Fruit fly (Drosophila melanogaster): ENCODE results near the gene CG15170.

DNA sequence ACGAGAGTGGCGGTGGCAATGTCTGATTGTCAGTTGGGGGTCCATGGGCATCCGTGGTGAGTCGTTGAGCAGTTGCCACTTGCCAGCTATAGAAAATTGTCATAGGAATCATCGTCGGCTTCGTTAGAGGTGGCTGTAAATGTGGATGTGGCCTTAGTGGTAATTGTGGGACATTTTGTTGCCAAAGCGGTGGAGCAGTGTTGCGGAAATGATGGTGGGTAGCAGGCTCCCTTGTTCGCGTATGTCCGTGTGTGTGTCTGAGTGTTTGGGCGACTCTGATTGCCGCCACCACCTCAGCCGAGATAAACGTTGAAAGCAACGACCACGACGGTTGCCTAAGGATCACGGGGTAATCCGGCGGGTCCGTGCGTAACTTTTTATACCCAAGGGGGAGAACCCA is 27.0 kb upstream of the CG15170 start:
- TF ChIP-seq Hr96 (GFP tag; optimal IDR thresholded peaks at IDR 0.05), result no peak
- TF ChIP-seq bab1 (GFP tag; optimal IDR thresholded peaks at IDR 0.05), result no peak
- no peak for TF ChIP-seq tj (GFP tag; optimal IDR thresholded peaks at IDR 0.05)
- no peak for TF ChIP-seq CG7101 (tag; optimal IDR thresholded peaks at IDR 0.05)
- no peak for TF ChIP-seq toe (GFP tag; optimal IDR thresholded peaks at IDR 0.05)

All from whole organism, adult.